Worm (Caenorhabditis elegans) whole organism, late embryonic: ENCODE measurements around the gene pptr-1.

Experiments
- C38D4.7 ChIP-seq: fragments of 200-800 bp; sonication (Bioruptor generic); optimal IDR thresholded peaks from 2 replicates; lab custom pipeline; 2018; ENCODE audit warnings: mild to moderate bottlenecking, missing genetic modification characterization, moderate library complexity, missing compliant biosample characterization
- F13H6.1 ChIP-seq: sonication (generic microtip); optimal IDR thresholded peaks from 2 replicates; lab custom pipeline; 2016; ENCODE audit warnings: missing genetic modification characterization, missing compliant biosample characterization
- K02D7.2 ChIP-seq: sonication (generic microtip); optimal IDR thresholded peaks from 2 replicates; lab custom pipeline; 2017; ENCODE audit warnings: mild to moderate bottlenecking, missing genetic modification characterization, missing compliant biosample characterization
- K09A11.1 ChIP-seq: sonication (generic microtip); optimal IDR thresholded peaks from 2 replicates; lab custom pipeline; 2017; ENCODE audit warnings: antibody characterized with exemption, mild to moderate bottlenecking, missing genetic modification characterization, missing compliant biosample characterization; ENCODE audit not compliant: insufficient read depth
- T23F11.4 ChIP-seq: fragments of 200-800 bp; sonication (Bioruptor generic); optimal IDR thresholded peaks from 2 replicates; lab custom pipeline; 2018; ENCODE audit warnings: mild to moderate bottlenecking, missing genetic modification characterization, missing compliant biosample characterization
- ahr-1 ChIP-seq: sonication (generic microtip); optimal IDR thresholded peaks from 2 replicates; lab custom pipeline; 2016; ENCODE audit warnings: missing genetic modification characterization, missing compliant biosample characterization
- ama-1 ChIP-seq: fragments of 150-350 bp; optimal IDR thresholded peaks from 2 replicates; lab custom pipeline; 2014
- ceh-18 ChIP-seq: sonication (generic microtip); optimal IDR thresholded peaks from 2 replicates; lab custom pipeline; 2016; ENCODE audit warnings: missing genetic modification characterization, missing compliant biosample characterization
- ceh-19 ChIP-seq: fragments of 200-800 bp; sonication (Bioruptor generic); optimal IDR thresholded peaks from 2 replicates; lab custom pipeline; 2018; ENCODE audit warnings: mild to moderate bottlenecking, missing genetic modification characterization, missing compliant biosample characterization
- ceh-24 ChIP-seq: sonication (generic microtip); optimal IDR thresholded peaks from 2 replicates; lab custom pipeline; 2016; ENCODE audit warnings: mild to moderate bottlenecking, missing genetic modification characterization, missing compliant biosample characterization
- ceh-31 ChIP-seq: sonication (generic microtip); optimal IDR thresholded peaks from 2 replicates; lab custom pipeline; 2016; ENCODE audit warnings: missing genetic modification characterization, missing compliant biosample characterization
- ceh-34 ChIP-seq: sonication (generic microtip); optimal IDR thresholded peaks from 2 replicates; lab custom pipeline; 2016; ENCODE audit warnings: mild to moderate bottlenecking, missing genetic modification characterization, missing compliant biosample characterization
- ceh-6 ChIP-seq: fragments of 200-800 bp; sonication (Bioruptor generic); optimal IDR thresholded peaks from 2 replicates; lab custom pipeline; 2018; ENCODE audit warnings: mild to moderate bottlenecking, missing genetic modification characterization, missing compliant biosample characterization
- ceh-9 ChIP-seq: sonication (generic microtip); optimal IDR thresholded peaks from 2 replicates; lab custom pipeline; 2016; ENCODE audit warnings: mild to moderate bottlenecking, missing genetic modification characterization, inconsistent platforms, missing compliant biosample characterization
- che-1 ChIP-seq: sonication (generic microtip); optimal IDR thresholded peaks from 2 replicates; lab custom pipeline; 2016; ENCODE audit warnings: mild to moderate bottlenecking, missing genetic modification characterization, missing compliant biosample characterization
- dmd-4 ChIP-seq: sonication (generic microtip); optimal IDR thresholded peaks from 2 replicates; lab custom pipeline; 2016; ENCODE audit warnings: borderline replicate concordance, missing genetic modification characterization, missing compliant biosample characterization
- dve-1 ChIP-seq: sonication (generic microtip); optimal IDR thresholded peaks from 2 replicates; lab custom pipeline; 2017; ENCODE audit warnings: antibody characterized with exemption, mild to moderate bottlenecking, missing genetic modification characterization, missing compliant biosample characterization
- elt-2 ChIP-seq: sonication (generic microtip); optimal IDR thresholded peaks from 2 replicates; lab custom pipeline; 2016; ENCODE audit warnings: missing genetic modification reagents, missing genetic modification characterization, missing compliant biosample characterization
- ets-4 ChIP-seq: sonication (generic microtip); optimal IDR thresholded peaks from 2 replicates; lab custom pipeline; 2016; ENCODE audit warnings: missing genetic modification characterization, missing compliant biosample characterization
- eyg-1 ChIP-seq: sonication (generic microtip); optimal IDR thresholded peaks from 2 replicates; lab custom pipeline; 2016; ENCODE audit warnings: missing genotype, missing genetic modification characterization, missing compliant biosample characterization
- fkh-10 ChIP-seq: fragments of 150-350 bp; optimal IDR thresholded peaks from 2 replicates; lab custom pipeline; 2014; ENCODE audit warnings: missing biosample characterization, missing genetic modification reagents, missing genetic modification characterization
- gmeb-2 ChIP-seq: sonication (generic microtip); optimal IDR thresholded peaks from 2 replicates; lab custom pipeline; 2016; ENCODE audit warnings: missing genetic modification characterization, inconsistent platforms, missing compliant biosample characterization
- hlh-13 ChIP-seq: fragments of 200-800 bp; sonication (Bioruptor generic); optimal IDR thresholded peaks from 2 replicates; lab custom pipeline; 2018; ENCODE audit warnings: mild to moderate bottlenecking, missing genetic modification characterization, missing compliant biosample characterization
- hlh-15 ChIP-seq: sonication (generic microtip); optimal IDR thresholded peaks from 2 replicates; lab custom pipeline; 2016; ENCODE audit warnings: missing genetic modification characterization, missing compliant biosample characterization
- hlh-30 ChIP-seq: sonication (generic microtip); optimal IDR thresholded peaks from 2 replicates; lab custom pipeline; 2017; ENCODE audit warnings: antibody characterized with exemption, missing genetic modification characterization, missing compliant biosample characterization; ENCODE audit not compliant: insufficient read depth
- hlh-6 ChIP-seq: sonication (generic microtip); optimal IDR thresholded peaks from 2 replicates; lab custom pipeline; 2016; ENCODE audit warnings: missing genotype, missing genetic modification characterization, missing compliant biosample characterization
- lin-11 ChIP-seq: fragments of 200-800 bp; sonication (Bioruptor generic); optimal IDR thresholded peaks from 2 replicates; lab custom pipeline; 2018; ENCODE audit warnings: mild to moderate bottlenecking, missing genetic modification characterization, missing compliant biosample characterization
- madf-2 ChIP-seq: sonication (generic microtip); optimal IDR thresholded peaks from 2 replicates; lab custom pipeline; 2017; ENCODE audit warnings: missing genetic modification characterization, missing compliant biosample characterization
- nfya-1 ChIP-seq: sonication (generic microtip); optimal IDR thresholded peaks from 2 replicates; lab custom pipeline; 2017; ENCODE audit warnings: missing genetic modification characterization, mild to moderate bottlenecking, missing compliant biosample characterization, antibody characterized with exemption, moderate library complexity
- nhr-11 ChIP-seq: fragments of 150-350 bp; optimal IDR thresholded peaks from 2 replicates; lab custom pipeline; 2014; ENCODE audit warnings: missing biosample characterization, missing genetic modification characterization
- odd-2 ChIP-seq: sonication (generic microtip); optimal IDR thresholded peaks from 2 replicates; lab custom pipeline; 2017; ENCODE audit warnings: antibody characterized with exemption, mild to moderate bottlenecking, missing genetic modification characterization, missing compliant biosample characterization
- pat-9 ChIP-seq: fragments of 200-800 bp; sonication (Bioruptor generic); optimal IDR thresholded peaks from 2 replicates; lab custom pipeline; 2018; ENCODE audit warnings: mild to moderate bottlenecking, missing genetic modification characterization, moderate library complexity, missing compliant biosample characterization
- pha-2 ChIP-seq: sonication (generic microtip); optimal IDR thresholded peaks from 2 replicates; lab custom pipeline; 2017; ENCODE audit warnings: mild to moderate bottlenecking, missing genetic modification characterization, missing compliant biosample characterization
- pha-4 ChIP-seq: fragments of 150-350 bp; optimal IDR thresholded peaks from 2 replicates; lab custom pipeline; 2018; ENCODE audit warnings: missing biosample characterization, missing genetic modification reagents, missing genetic modification characterization
- pros-1 ChIP-seq: fragments of 150-350 bp; optimal IDR thresholded peaks from 2 replicates; lab custom pipeline; 2014; ENCODE audit warnings: missing biosample characterization, missing genetic modification reagents, missing genetic modification characterization
- ref-2 ChIP-seq: sonication (generic microtip); optimal IDR thresholded peaks from 2 replicates; lab custom pipeline; 2016; ENCODE audit warnings: missing genetic modification characterization, missing compliant biosample characterization
- rnt-1 ChIP-seq: sonication (generic microtip); optimal IDR thresholded peaks from 2 replicates; lab custom pipeline; 2016; ENCODE audit warnings: missing genetic modification characterization, missing compliant biosample characterization
- sdc-2 ChIP-seq: sonication (generic microtip); optimal IDR thresholded peaks from 2 replicates; lab custom pipeline; 2016; ENCODE audit warnings: missing genotype, missing genetic modification characterization, missing compliant biosample characterization
- tbx-2 ChIP-seq: sonication (generic microtip); optimal IDR thresholded peaks from 2 replicates; lab custom pipeline; 2016; ENCODE audit warnings: missing genetic modification characterization, missing compliant biosample characterization
- tbx-7 ChIP-seq: sonication (generic microtip); optimal IDR thresholded peaks from 2 replicates; lab custom pipeline; 2016; ENCODE audit warnings: missing genotype, missing genetic modification characterization, missing compliant biosample characterization
- unc-3 ChIP-seq, 2 experiments: fragments of 200-800 bp in 1 of 2; sonication (Bioruptor generic) in 1 of 2; sonication (generic microtip) in 1 of 2; conservative IDR thresholded peaks in 1 of 2; optimal IDR thresholded peaks in 1 of 2; 2 replicates each; pipeline versions ENCODE4 v1.3.6 to Lab custom; 2016 to 2022; ENCODE audit warnings: missing compliant biosample characterization in 2 of 2, missing genetic modification characterization in 2 of 2, missing genetic modification reagents in 1 of 2
- unc-42 ChIP-seq: sonication (generic microtip); optimal IDR thresholded peaks from 2 replicates; lab custom pipeline; 2016; ENCODE audit warnings: missing genotype, missing genetic modification characterization, missing compliant biosample characterization
- unc-55 ChIP-seq: sonication (generic microtip); optimal IDR thresholded peaks from 2 replicates; lab custom pipeline; 2017; ENCODE audit warnings: missing biosample characterization, missing genetic modification reagents, missing genetic modification characterization
- unc-86 ChIP-seq: sonication (generic microtip); optimal IDR thresholded peaks from 2 replicates; lab custom pipeline; 2016; ENCODE audit warnings: missing genetic modification characterization, missing compliant biosample characterization
- zip-5 ChIP-seq: sonication (generic microtip); optimal IDR thresholded peaks from 2 replicates; lab custom pipeline; 2016; ENCODE audit warnings: missing genetic modification characterization, missing compliant biosample characterization
- ztf-16 ChIP-seq: sonication (generic microtip); optimal IDR thresholded peaks from 2 replicates; lab custom pipeline; 2017; ENCODE audit warnings: missing genetic modification characterization, missing compliant biosample characterization

pptr-1 gene

DNA sequence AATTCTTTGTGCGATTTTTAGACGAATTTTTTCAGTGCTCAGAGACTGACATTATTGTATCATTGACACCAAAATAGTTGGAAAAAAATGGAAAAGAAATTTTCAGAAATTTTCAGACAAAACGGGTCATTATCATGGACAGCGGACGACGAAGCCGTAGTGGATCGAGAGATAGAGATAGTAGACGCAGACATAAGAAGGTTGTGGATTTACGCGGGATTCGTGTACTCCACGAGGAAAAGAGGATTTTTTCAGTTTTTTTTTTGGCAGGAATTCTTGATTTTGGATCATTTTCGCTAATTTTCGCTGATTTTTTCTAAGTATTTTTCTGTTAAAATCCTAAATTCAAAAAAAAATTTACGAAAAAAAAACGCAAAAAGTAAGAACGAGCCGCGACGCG, 10.3 kb downstream of the pptr-1 start, which contains the start of gene W08G11.3:
Gene W08G11.3, plus strand, starts transcription at position 107 of the 400 bp plus-strand sequence.
- TF ChIP-seq ama-1 (peak; percentile 53), hlh-13 (GFP tag; lab: Kevin White, UChicago) (no peak)

DNA sequence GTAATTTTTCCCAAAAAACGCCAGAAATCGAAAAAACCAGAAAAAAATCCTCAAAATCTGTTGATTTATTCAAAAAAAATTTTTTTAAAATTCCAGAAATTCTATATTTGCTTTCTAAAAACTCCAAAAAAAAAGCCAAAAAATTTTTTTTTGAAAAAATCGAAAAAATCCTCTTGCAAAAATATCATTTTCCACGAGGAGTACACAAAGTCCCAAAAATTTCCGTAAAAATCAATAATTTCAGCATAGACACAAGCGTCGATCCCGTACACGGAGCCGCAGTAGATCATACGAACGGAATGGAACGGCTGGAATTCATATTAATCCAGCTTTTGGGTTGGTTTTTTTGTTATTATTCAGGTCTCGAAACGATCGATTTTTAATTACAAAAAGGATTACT, 10.8 kb downstream of the pptr-1 start:
- no peak for TF ChIP-seq dmd-4 (tag; lab: Kevin White, UChicago)
- no peak for TF ChIP-seq rnt-1 (tag; lab: Kevin White, UChicago)
- no peak for TF ChIP-seq ceh-6 (GFP tag; lab: Kevin White, UChicago)
- no peak for TF ChIP-seq ref-2
- TF ChIP-seq nfya-1 (tag; lab: Kevin White, UChicago), result no peak
- no peak for TF ChIP-seq madf-2 (tag; lab: Kevin White, UChicago)
- TF ChIP-seq K09A11.1 (tag; lab: Kevin White, UChicago), result no peak
- TF ChIP-seq C38D4.7 (GFP tag; lab: Kevin White, UChicago), result no peak
- no peak for TF ChIP-seq tbx-7 (tag; lab: Kevin White, UChicago)
- TF ChIP-seq unc-86 (tag; lab: Kevin White, UChicago), result no peak
- no peak for TF ChIP-seq elt-2 (tag; lab: Kevin White, UChicago)
- no peak for TF ChIP-seq ceh-9 (tag; lab: Kevin White, UChicago)

ce11 chrV:16370039-16370438, 12.7 kb downstream of the pptr-1 start:
- TF ChIP-seq madf-2 (tag; lab: Kevin White, UChicago) (peak; percentile 54), odd-2 (tag; lab: Kevin White, UChicago) (no peak), rnt-1 (tag; lab: Kevin White, UChicago) (peak; percentile 61), ztf-16 (tag; lab: Kevin White, UChicago) (peak; percentile 61), ceh-6 (GFP tag; lab: Kevin White, UChicago) (peak; percentile 71), pha-2 (tag; lab: Kevin White, UChicago) (peak; percentile 78), ahr-1 (tag; lab: Kevin White, UChicago) (no peak), ceh-24 (no peak), hlh-30 (tag; lab: Kevin White, UChicago) (peak; percentile 9), ets-4 (tag; lab: Kevin White, UChicago) (no peak), sdc-2 (peak; percentile 58), che-1 (tag; lab: Kevin White, UChicago) (peak; percentile 64), unc-3 (GFP tag; conservative IDR thresholded peaks at IDR 0.05; lab: Robert Waterston, UW) (peak; percentile 49; the same call in 1 of the 2 replicates), unc-3 (tag; optimal IDR thresholded peaks at IDR 0.05; lab: Kevin White, UChicago) (peak; percentile 35), ceh-19 (GFP tag; lab: Kevin White, UChicago) (peak; percentile 73), eyg-1 (peak; percentile 59), ceh-34 (tag; lab: Kevin White, UChicago) (peak; percentile 69), lin-11 (tag; lab: Kevin White, UChicago) (peak; percentile 45), dve-1 (tag; lab: Kevin White, UChicago) (peak; percentile 48), gmeb-2 (tag; lab: Kevin White, UChicago) (peak; percentile 69), fkh-10 (GFP tag; lab: Kevin White, UChicago) (no peak), F13H6.1 (tag; lab: Kevin White, UChicago) (peak; percentile 27), K09A11.1 (tag; lab: Kevin White, UChicago) (no peak), ceh-18 (peak; percentile 71), zip-5 (tag; lab: Kevin White, UChicago) (peak; percentile 38), K02D7.2 (peak; percentile 35), C38D4.7 (GFP tag; lab: Kevin White, UChicago) (peak; percentile 34), T23F11.4 (GFP tag; lab: Kevin White, UChicago) (no peak), dmd-4 (tag; lab: Kevin White, UChicago) (no peak), pha-4 (tag; lab: Kevin White, UChicago) (no peak), unc-55 (no peak), ceh-31 (peak; percentile 47), hlh-6 (tag; lab: Kevin White, UChicago) (peak; percentile 73), ref-2 (peak; percentile 46), hlh-13 (GFP tag; lab: Kevin White, UChicago) (peak; percentile 11), unc-86 (tag; lab: Kevin White, UChicago) (peak; percentile 45), unc-42 (tag; lab: Kevin White, UChicago) (peak; percentile 41), pat-9 (tag; lab: Kevin White, UChicago) (peak; percentile 65), tbx-7 (tag; lab: Kevin White, UChicago) (no peak), tbx-2 (tag; lab: Kevin White, UChicago) (peak; percentile 71), nhr-11 (no peak), hlh-15 (peak; percentile 34), pros-1 (tag; lab: Kevin White, UChicago) (peak; percentile 72)
